Worm (Caenorhabditis elegans) whole organism, L4 larva: ENCODE measurements around the gene dsl-3.

Experiments used
- nhr-237 ChIP-seq: sonication (generic microtip); optimal IDR thresholded peaks from 2 replicates; lab custom pipeline; 2017; ENCODE audit warnings: missing biosample characterization, missing genetic modification characterization
- nhr-76 ChIP-seq: fragments of 150-350 bp; optimal IDR thresholded peaks from 2 replicates; lab custom pipeline; 2014; ENCODE audit warnings: missing biosample characterization, missing genetic modification characterization
- pqm-1 ChIP-seq: sonication (generic microtip); optimal IDR thresholded peaks from 2 replicates; lab custom pipeline; 2017; ENCODE audit warnings: missing biosample characterization, missing genetic modification characterization
- zip-11 ChIP-seq: fragments of 200-800 bp; sonication (Bioruptor generic); IDR thresholded peaks from 2 replicates; pipeline ENCODE4 v1.3.6; 2022; ENCODE audit warnings: missing genetic modification characterization, missing compliant biosample characterization

DNA sequence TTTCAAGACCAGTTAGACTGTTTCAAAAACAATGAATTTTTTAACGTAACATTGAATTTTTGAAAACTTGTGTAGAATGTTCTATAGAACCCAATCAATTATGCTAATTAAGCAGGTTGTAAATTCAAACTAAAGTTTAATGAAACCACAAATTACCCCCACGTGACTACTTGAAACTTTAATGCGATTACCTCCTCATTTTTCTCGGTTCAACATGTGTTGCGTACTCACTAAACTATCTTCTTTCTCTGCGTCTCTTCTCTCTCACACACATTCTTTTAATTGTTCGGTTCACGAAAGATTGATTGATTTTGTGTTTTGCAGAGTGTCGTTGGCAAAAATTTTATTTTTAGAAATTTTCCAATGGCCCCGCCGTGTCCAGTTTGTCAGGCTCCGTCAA lies 13.6 kb downstream of the dsl-3 start, which contains the start of gene nhr-87:
- TF ChIP-seq nhr-76 (tag; lab: Kevin White, UChicago) (no peak), pqm-1 (tag; lab: Kevin White, UChicago) (no peak), zip-11 (GFP tag; lab: Robert Waterston, UW) (no peak), nhr-237 (no peak)
